Worm (Caenorhabditis elegans) whole organism, late embryonic: ENCODE data around the gene F20D1.3.

ENCODE experiments used
- C08G9.2 ChIP-seq: sonication (generic microtip); optimal IDR thresholded peaks from 2 replicates; lab custom pipeline; 2016; ENCODE audit warnings: mild to moderate bottlenecking, missing genetic modification characterization, moderate library complexity, missing compliant biosample characterization
- F13H6.1 ChIP-seq: sonication (generic microtip); optimal IDR thresholded peaks from 2 replicates; lab custom pipeline; 2016; ENCODE audit warnings: missing genetic modification characterization, missing compliant biosample characterization
- Y22D7AL.16 ChIP-seq: sonication (generic microtip); optimal IDR thresholded peaks from 2 replicates; lab custom pipeline; 2016; ENCODE audit warnings: missing genetic modification characterization, missing compliant biosample characterization
- ama-1 ChIP-seq: fragments of 150-350 bp; optimal IDR thresholded peaks from 2 replicates; lab custom pipeline; 2014
- ceh-18 ChIP-seq: sonication (generic microtip); optimal IDR thresholded peaks from 2 replicates; lab custom pipeline; 2016; ENCODE audit warnings: missing genetic modification characterization, missing compliant biosample characterization
- ceh-24 ChIP-seq: sonication (generic microtip); optimal IDR thresholded peaks from 2 replicates; lab custom pipeline; 2016; ENCODE audit warnings: mild to moderate bottlenecking, missing genetic modification characterization, missing compliant biosample characterization
- ceh-30 ChIP-seq: fragments of 150-350 bp; optimal IDR thresholded peaks from 2 replicates; lab custom pipeline; 2014; ENCODE audit warnings: missing biosample characterization, missing genetic modification characterization
- ceh-34 ChIP-seq: sonication (generic microtip); optimal IDR thresholded peaks from 2 replicates; lab custom pipeline; 2016; ENCODE audit warnings: mild to moderate bottlenecking, missing genetic modification characterization, missing compliant biosample characterization
- ceh-48 ChIP-seq: sonication (generic microtip); optimal IDR thresholded peaks from 2 replicates; lab custom pipeline; 2016; ENCODE audit warnings: missing genetic modification characterization, inconsistent platforms, missing compliant biosample characterization
- elt-2 ChIP-seq: sonication (generic microtip); optimal IDR thresholded peaks from 2 replicates; lab custom pipeline; 2016; ENCODE audit warnings: missing genetic modification reagents, missing genetic modification characterization, missing compliant biosample characterization
- elt-4 ChIP-seq: sonication (generic microtip); optimal IDR thresholded peaks from 2 replicates; lab custom pipeline; 2016; ENCODE audit warnings: missing genetic modification characterization, missing compliant biosample characterization
- eyg-1 ChIP-seq: sonication (generic microtip); optimal IDR thresholded peaks from 2 replicates; lab custom pipeline; 2016; ENCODE audit warnings: missing genotype, missing genetic modification characterization, missing compliant biosample characterization
- fkh-10 ChIP-seq: fragments of 150-350 bp; optimal IDR thresholded peaks from 2 replicates; lab custom pipeline; 2014; ENCODE audit warnings: missing biosample characterization, missing genetic modification reagents, missing genetic modification characterization
- hlh-13 ChIP-seq: fragments of 200-800 bp; sonication (Bioruptor generic); optimal IDR thresholded peaks from 2 replicates; lab custom pipeline; 2018; ENCODE audit warnings: mild to moderate bottlenecking, missing genetic modification characterization, missing compliant biosample characterization
- hlh-30 ChIP-seq: sonication (generic microtip); optimal IDR thresholded peaks from 2 replicates; lab custom pipeline; 2017; ENCODE audit warnings: antibody characterized with exemption, missing genetic modification characterization, missing compliant biosample characterization; ENCODE audit not compliant: insufficient read depth
- hlh-6 ChIP-seq: sonication (generic microtip); optimal IDR thresholded peaks from 2 replicates; lab custom pipeline; 2016; ENCODE audit warnings: missing genotype, missing genetic modification characterization, missing compliant biosample characterization
- hlh-8 ChIP-seq: sonication (generic microtip); optimal IDR thresholded peaks from 2 replicates; lab custom pipeline; 2016; ENCODE audit warnings: missing genotype, missing genetic modification characterization, missing compliant biosample characterization
- lim-6 ChIP-seq: sonication (generic microtip); optimal IDR thresholded peaks from 2 replicates; lab custom pipeline; 2016; ENCODE audit warnings: missing genetic modification characterization, missing compliant biosample characterization
- madf-2 ChIP-seq: sonication (generic microtip); optimal IDR thresholded peaks from 2 replicates; lab custom pipeline; 2017; ENCODE audit warnings: missing genetic modification characterization, missing compliant biosample characterization
- npax-4 ChIP-seq: sonication (generic microtip); optimal IDR thresholded peaks from 2 replicates; lab custom pipeline; 2016; ENCODE audit warnings: missing genetic modification characterization, missing compliant biosample characterization
- pha-4 ChIP-seq: fragments of 150-350 bp; optimal IDR thresholded peaks from 2 replicates; lab custom pipeline; 2018; ENCODE audit warnings: missing biosample characterization, missing genetic modification reagents, missing genetic modification characterization
- pqm-1 ChIP-seq: sonication (generic microtip); optimal IDR thresholded peaks from 2 replicates; lab custom pipeline; 2016; ENCODE audit warnings: missing genetic modification characterization, missing compliant biosample characterization
- pros-1 ChIP-seq: fragments of 150-350 bp; optimal IDR thresholded peaks from 2 replicates; lab custom pipeline; 2014; ENCODE audit warnings: missing biosample characterization, missing genetic modification reagents, missing genetic modification characterization
- rnt-1 ChIP-seq: sonication (generic microtip); optimal IDR thresholded peaks from 2 replicates; lab custom pipeline; 2016; ENCODE audit warnings: missing genetic modification characterization, missing compliant biosample characterization
- sox-2 ChIP-seq: fragments of 200-800 bp; sonication (Bioruptor generic); IDR thresholded peaks from 2 replicates; pipeline ENCODE4 v1.3.6; 2022; ENCODE audit warnings: missing genetic modification reagents, missing genetic modification characterization, missing compliant biosample characterization
- syd-9 ChIP-seq: sonication (generic microtip); optimal IDR thresholded peaks from 2 replicates; lab custom pipeline; 2016; ENCODE audit warnings: mild to moderate bottlenecking, missing genetic modification characterization, moderate library complexity, missing compliant biosample characterization
- tbx-2 ChIP-seq: sonication (generic microtip); optimal IDR thresholded peaks from 2 replicates; lab custom pipeline; 2016; ENCODE audit warnings: missing genetic modification characterization, missing compliant biosample characterization
- tbx-7 ChIP-seq: sonication (generic microtip); optimal IDR thresholded peaks from 2 replicates; lab custom pipeline; 2016; ENCODE audit warnings: missing genotype, missing genetic modification characterization, missing compliant biosample characterization
- ttx-3 ChIP-seq: sonication (generic microtip); optimal IDR thresholded peaks from 2 replicates; lab custom pipeline; 2016; ENCODE audit warnings: missing genetic modification reagents, missing genetic modification characterization, missing compliant biosample characterization
- unc-3 ChIP-seq, 2 experiments: fragments of 200-800 bp in 1 of 2; sonication (Bioruptor generic) in 1 of 2; sonication (generic microtip) in 1 of 2; conservative IDR thresholded peaks in 1 of 2; optimal IDR thresholded peaks in 1 of 2; 2 replicates each; pipeline versions ENCODE4 v1.3.6 to Lab custom; 2016 to 2022; ENCODE audit warnings: missing compliant biosample characterization in 2 of 2, missing genetic modification characterization in 2 of 2, missing genetic modification reagents in 1 of 2
- unc-55 ChIP-seq: sonication (generic microtip); optimal IDR thresholded peaks from 2 replicates; lab custom pipeline; 2017; ENCODE audit warnings: missing biosample characterization, missing genetic modification reagents, missing genetic modification characterization
- unc-86 ChIP-seq: sonication (generic microtip); optimal IDR thresholded peaks from 2 replicates; lab custom pipeline; 2016; ENCODE audit warnings: missing genetic modification characterization, missing compliant biosample characterization
- zip-5 ChIP-seq: sonication (generic microtip); optimal IDR thresholded peaks from 2 replicates; lab custom pipeline; 2016; ENCODE audit warnings: missing genetic modification characterization, missing compliant biosample characterization
- ztf-16 ChIP-seq: sonication (generic microtip); optimal IDR thresholded peaks from 2 replicates; lab custom pipeline; 2017; ENCODE audit warnings: missing genetic modification characterization, missing compliant biosample characterization

F20D1.3 gene

ce11 chrX:15013941-15014453 lies 38.1 kb downstream of the F20D1.3 start:
- peak; percentile 45 for TF ChIP-seq rnt-1 (tag; lab: Kevin White, UChicago)
- peak; percentile 52 for TF ChIP-seq ceh-18 (tag; lab: Kevin White, UChicago)
- TF ChIP-seq unc-55 (GFP tag; lab: Kevin White, UChicago): peak; percentile 94
- TF ChIP-seq unc-86: no peak
- TF ChIP-seq, all 69 proteins: peak for 3

- TF ChIP-seq fkh-10: no peak
- TF ChIP-seq hlh-8: no peak
Measured at ce11 chrX:15016102-15016501, 40.2 kb downstream of the F20D1.3 start.

ce11 chrX:15026008-15026407 lies 50.1 kb downstream of the F20D1.3 start, which contains the start of gene seb-3:
seb-3 (plus strand) TSS chrX:15026308.
- TF ChIP-seq lim-6: no peak
- no peak for TF ChIP-seq pros-1
- no peak for TF ChIP-seq ttx-3 (tag; lab: Kevin White, UChicago)
- TF ChIP-seq zip-5 (tag; lab: Kevin White, UChicago): no peak
- no peak for TF ChIP-seq ceh-48 (tag; lab: Kevin White, UChicago)
- TF ChIP-seq F13H6.1 (tag; lab: Kevin White, UChicago): no peak
- TF ChIP-seq npax-4: no peak
- no peak for TF ChIP-seq C08G9.2 (tag; lab: Kevin White, UChicago)
- no peak for TF ChIP-seq elt-4 (tag; lab: Kevin White, UChicago)
- TF ChIP-seq hlh-13: no peak
- TF ChIP-seq sox-2 (GFP tag; lab: Robert Waterston, UW): no peak
- no peak for TF ChIP-seq unc-55 (GFP tag; lab: Kevin White, UChicago)
- no peak for TF ChIP-seq hlh-6
- TF ChIP-seq Y22D7AL.16 (tag; lab: Kevin White, UChicago): no peak

- TF ChIP-seq tbx-2 (tag; lab: Kevin White, UChicago) (no peak), ceh-24 (tag; lab: Kevin White, UChicago) (no peak), syd-9 (no peak), lim-6 (no peak), fkh-10 (no peak), C08G9.2 (tag; lab: Kevin White, UChicago) (no peak), eyg-1 (tag; lab: Kevin White, UChicago) (no peak), unc-55 (GFP tag; lab: Kevin White, UChicago) (no peak), ceh-34 (tag; lab: Kevin White, UChicago) (no peak)
Measured at ce11 chrX:15027566-15027965, 51.6 kb downstream of the F20D1.3 start.

ce11 chrX:15027997-15028396 lies 52.1 kb downstream of the F20D1.3 start:
- TF ChIP-seq ama-1 (no peak), unc-55 (GFP tag; lab: Kevin White, UChicago) (no peak), ceh-30 (no peak), unc-3 (GFP tag; conservative IDR thresholded peaks at IDR 0.05; lab: Robert Waterston, UW) (no peak), unc-3 (tag; optimal IDR thresholded peaks at IDR 0.05; lab: Kevin White, UChicago) (no peak), elt-2 (tag; lab: Kevin White, UChicago) (no peak), hlh-30 (tag; lab: Kevin White, UChicago) (no peak), ceh-24 (tag; lab: Kevin White, UChicago) (no peak), ztf-16 (tag; lab: Kevin White, UChicago) (no peak), pha-4 (no peak), madf-2 (tag; lab: Kevin White, UChicago) (no peak), tbx-7 (tag; lab: Kevin White, UChicago) (no peak), pqm-1 (tag; lab: Kevin White, UChicago) (no peak)
